Worm (Caenorhabditis elegans) whole organism, L4 larva: ENCODE data around the gene sbsp-1.

Source experiments
- D1046.2 ChIP-seq: fragments of 200-800 bp; sonication (Bioruptor generic); IDR thresholded peaks from 2 replicates; pipeline ENCODE4 v1.3.6; 2022; ENCODE audit warnings: missing genetic modification characterization, missing compliant biosample characterization
- F49E8.2 ChIP-seq: sonication (generic microtip); optimal IDR thresholded peaks from 2 replicates; lab custom pipeline; 2016; ENCODE audit warnings: missing compliant biosample characterization, mild to moderate bottlenecking, missing genetic modification characterization, borderline replicate concordance
- R02D3.7 ChIP-seq: fragments of 150-350 bp; sonication (generic microtip); optimal IDR thresholded peaks from 3 replicates; lab custom pipeline; 2014; ENCODE audit warnings: missing biosample characterization, missing genetic modification characterization
- T26A8.4 ChIP-seq: fragments of 200-800 bp; sonication (Bioruptor generic); IDR thresholded peaks from 2 replicates; pipeline ENCODE4 v1.3.6; 2022; ENCODE audit warnings: missing genetic modification characterization, missing compliant biosample characterization
- ZK337.2 ChIP-seq: fragments of 200-800 bp; sonication (Bioruptor generic); IDR thresholded peaks from 2 replicates; pipeline ENCODE4 v1.3.6; 2022; ENCODE audit warnings: missing genetic modification reagents, missing genetic modification characterization, missing compliant biosample characterization
- ZK546.5 ChIP-seq, 2 experiments: sonication (generic microtip); optimal IDR thresholded peaks; 2 replicates each; lab custom pipeline; 2017; ENCODE audit warnings: missing biosample characterization in 2 of 2, missing genetic modification characterization in 2 of 2
- aha-1 ChIP-seq: fragments of 150-350 bp; peaks from one replicate; lab custom pipeline; 2014; ENCODE audit warnings: missing biosample characterization, missing genetic modification characterization
- aly-2 ChIP-seq: sonication (generic microtip); optimal IDR thresholded peaks from 2 replicates; lab custom pipeline; 2018; ENCODE audit warnings: missing biosample characterization, missing genetic modification characterization
- attf-4 ChIP-seq: sonication (generic microtip); optimal IDR thresholded peaks from 3 replicates; lab custom pipeline; 2017; ENCODE audit warnings: missing biosample characterization, missing genetic modification characterization
- ceh-28 ChIP-seq: fragments of 150-350 bp; optimal IDR thresholded peaks from 2 replicates; lab custom pipeline; 2014; ENCODE audit warnings: missing biosample characterization, missing genetic modification reagents, missing genetic modification characterization
- ceh-82 ChIP-seq: sonication (generic microtip); optimal IDR thresholded peaks from 2 replicates; lab custom pipeline; 2017; ENCODE audit warnings: missing biosample characterization, missing genetic modification characterization
- ces-1 ChIP-seq: fragments of 150-350 bp; sonication (generic microtip); optimal IDR thresholded peaks from 4 replicates; lab custom pipeline; 2014; ENCODE audit warnings: missing biosample characterization, missing genetic modification reagents, missing genetic modification characterization
- daf-16 ChIP-seq, 3 experiments: sonication (generic microtip); optimal IDR thresholded peaks; 2 replicates each; lab custom pipeline; 2016 to 2017; ENCODE audit warnings: missing genetic modification characterization in 3 of 3, missing genetic modification reagents in 3 of 3, mild to moderate bottlenecking in 2 of 3, missing compliant biosample characterization in 2 of 3, missing biosample characterization in 1 of 3, moderate library complexity in 1 of 3
- dpl-1 ChIP-seq: fragments of 150-350 bp; optimal IDR thresholded peaks from 2 replicates; lab custom pipeline; 2014; ENCODE audit warnings: missing biosample characterization, missing genetic modification reagents, missing genetic modification characterization
- egl-43 ChIP-seq: fragments of 200-800 bp; sonication (Bioruptor generic); IDR thresholded peaks from 2 replicates; pipeline ENCODE4 v1.3.6; 2022; ENCODE audit warnings: missing genetic modification reagents, missing genetic modification characterization, missing compliant biosample characterization
- gei-8 ChIP-seq: fragments of 200-800 bp; sonication (Bioruptor generic); optimal IDR thresholded peaks from 2 replicates; lab custom pipeline; 2018; ENCODE audit warnings: mild to moderate bottlenecking, missing genetic modification characterization, missing compliant biosample characterization
- hlh-11 ChIP-seq: fragments of 200-800 bp; sonication (Bioruptor generic); optimal IDR thresholded peaks from 2 replicates; lab custom pipeline; 2018; ENCODE audit warnings: mild to moderate bottlenecking, missing genetic modification characterization, missing compliant biosample characterization
- lim-7 ChIP-seq: fragments of 200-800 bp; sonication (Bioruptor generic); IDR thresholded peaks from 2 replicates; pipeline ENCODE4 v1.3.6; 2022; ENCODE audit warnings: missing genetic modification characterization, missing compliant biosample characterization
- lin-13 ChIP-seq: fragments of 150-350 bp; optimal IDR thresholded peaks from 2 replicates; lab custom pipeline; 2014; ENCODE audit warnings: missing biosample characterization, missing genetic modification reagents, missing genetic modification characterization
- lin-29 ChIP-seq: fragments of 200-800 bp; sonication (Bioruptor generic); IDR thresholded peaks from 2 replicates; pipeline ENCODE4 v1.3.6; 2022; ENCODE audit warnings: missing genetic modification reagents, missing genetic modification characterization, missing compliant biosample characterization
- lin-38 ChIP-seq: fragments of 200-800 bp; sonication (Bioruptor generic); IDR thresholded peaks from 2 replicates; pipeline ENCODE4 v1.3.6; 2022; ENCODE audit warnings: missing genetic modification reagents, missing genetic modification characterization, missing compliant biosample characterization
- madf-5 ChIP-seq, 2 experiments: fragments of 200-800 bp; sonication (Bioruptor generic); IDR thresholded peaks; 2 replicates each; pipeline ENCODE4 v1.3.6; 2022; ENCODE audit warnings: missing compliant biosample characterization in 2 of 2, missing genetic modification characterization in 2 of 2
- mes-2 ChIP-seq: sonication (generic microtip); optimal IDR thresholded peaks from 2 replicates; lab custom pipeline; 2016; ENCODE audit warnings: missing genotype, mild to moderate bottlenecking, missing genetic modification characterization, missing compliant biosample characterization; ENCODE audit not compliant: poor library complexity, severe bottlenecking
- mxl-3 ChIP-seq: fragments of 200-800 bp; sonication (Bioruptor generic); optimal IDR thresholded peaks from 2 replicates; lab custom pipeline; 2018; ENCODE audit warnings: mild to moderate bottlenecking, missing genetic modification characterization, missing compliant biosample characterization
- nhr-41 ChIP-seq: fragments of 200-800 bp; sonication (Bioruptor generic); IDR thresholded peaks from 2 replicates; pipeline ENCODE4 v1.3.6; 2022; ENCODE audit warnings: missing genetic modification reagents, missing genetic modification characterization, missing compliant biosample characterization
- nhr-76 ChIP-seq: fragments of 150-350 bp; optimal IDR thresholded peaks from 2 replicates; lab custom pipeline; 2014; ENCODE audit warnings: missing biosample characterization, missing genetic modification characterization
- pha-4 ChIP-seq, 2 experiments: fragments of 150-350 bp in 1 of 2; fragments of 200-800 bp in 1 of 2; sonication (Bioruptor generic) in 1 of 2; IDR thresholded peaks in 1 of 2; optimal IDR thresholded peaks in 1 of 2; 2 replicates each; pipeline versions ENCODE4 v1.3.6 to Lab custom; 2014 to 2022; ENCODE audit warnings: missing genetic modification characterization in 2 of 2, missing genetic modification reagents in 2 of 2, missing biosample characterization in 1 of 2, missing compliant biosample characterization in 1 of 2
- set-16 ChIP-seq: fragments of 200-800 bp; sonication (Bioruptor generic); IDR thresholded peaks from 2 replicates; pipeline ENCODE4 v1.3.6; 2022; ENCODE audit warnings: missing genetic modification reagents, missing genetic modification characterization, missing compliant biosample characterization
- skn-1 ChIP-seq: fragments of 150-350 bp; optimal IDR thresholded peaks from 2 replicates; lab custom pipeline; 2014; ENCODE audit warnings: missing biosample characterization, missing genetic modification characterization
- snpc-4 ChIP-seq: fragments of 150-350 bp; optimal IDR thresholded peaks from 2 replicates; lab custom pipeline; 2014; ENCODE audit warnings: missing biosample characterization, missing genetic modification characterization
- spr-1 ChIP-seq: sonication (generic microtip); optimal IDR thresholded peaks from 2 replicates; lab custom pipeline; 2016; ENCODE audit warnings: mild to moderate bottlenecking, missing genetic modification characterization, missing compliant biosample characterization
- spr-3 ChIP-seq: fragments of 200-800 bp; sonication (Bioruptor generic); optimal IDR thresholded peaks from 2 replicates; lab custom pipeline; 2018; ENCODE audit warnings: mild to moderate bottlenecking, missing genetic modification characterization, missing compliant biosample characterization
- tra-1 ChIP-seq: fragments of 200-800 bp; sonication (Bioruptor generic); IDR thresholded peaks from 2 replicates; pipeline ENCODE4 v1.3.6; 2022; ENCODE audit warnings: missing genetic modification reagents, missing genetic modification characterization, missing compliant biosample characterization
- vab-7 ChIP-seq: fragments of 200-800 bp; sonication (Bioruptor generic); IDR thresholded peaks from 2 replicates; pipeline ENCODE4 v1.3.6; 2022; ENCODE audit warnings: missing genetic modification reagents, missing genetic modification characterization, missing compliant biosample characterization
- zip-2 ChIP-seq: fragments of 150-350 bp; optimal IDR thresholded peaks from 2 replicates; lab custom pipeline; 2014; ENCODE audit warnings: missing biosample characterization, missing genetic modification characterization

Gene sbsp-1

ce11 chrIII:10832636-10833035 is at the start of gene sbsp-1:
sbsp-1 (plus strand) TSS chrIII:10832936.
- TF ChIP-seq zip-2 (tag; lab: Kevin White, UChicago): no peak
- TF ChIP-seq spr-3 (GFP tag; lab: Kevin White, UChicago): no peak
- TF ChIP-seq egl-43 (GFP tag; lab: Robert Waterston, UW): no peak
- no peak for TF ChIP-seq ces-1
- no peak for TF ChIP-seq F49E8.2
- TF ChIP-seq lim-7 (GFP tag; lab: Robert Waterston, UW): no peak
- no peak for TF ChIP-seq snpc-4 (tag; lab: Kevin White, UChicago)

ce11 chrIII:10783052-10783451 is 49.7 kb upstream of the sbsp-1 start:
- TF ChIP-seq lin-13 (GFP tag; lab: Kevin White, UChicago) (no peak), gei-8 (no peak), R02D3.7 (tag; lab: Kevin White, UChicago) (no peak), zip-2 (tag; lab: Kevin White, UChicago) (no peak), madf-5 (GFP tag; IDR thresholded peaks at IDR 0.05; lab: Robert Waterston, UW) (no peak), ZK546.5 (tag; optimal IDR thresholded peaks at IDR 0.05; lab: Kevin White, UChicago) (no peak), tra-1 (GFP tag; lab: Robert Waterston, UW) (no peak), lin-29 (no peak)

- no peak for TF ChIP-seq lin-38
- no peak for TF ChIP-seq ces-1
- TF ChIP-seq lim-7 (GFP tag; lab: Robert Waterston, UW): no peak
- no peak for TF ChIP-seq skn-1 (tag; lab: Kevin White, UChicago)
- peak; percentile 80 for TF ChIP-seq ceh-28 (tag; lab: Kevin White, UChicago)
- TF ChIP-seq mxl-3 (GFP tag; lab: Kevin White, UChicago): no peak
- peak; percentile 16 for TF ChIP-seq aha-1 (tag; lab: Kevin White, UChicago)
- no peak for TF ChIP-seq snpc-4 (tag; lab: Kevin White, UChicago)
- no peak for TF ChIP-seq daf-16 (GFP tag; optimal IDR thresholded peaks at IDR 0.05; lab: Kevin White, UChicago)
- no peak for TF ChIP-seq daf-16 (tag; optimal IDR thresholded peaks at IDR 0.05; lab: Kevin White, UChicago)
- TF ChIP-seq nhr-41 (GFP tag; lab: Robert Waterston, UW): no peak
- no peak for TF ChIP-seq nhr-76 (tag; lab: Kevin White, UChicago)
- TF ChIP-seq mes-2: no peak
- TF ChIP-seq T26A8.4 (GFP tag; lab: Robert Waterston, UW): no peak
- no peak for TF ChIP-seq tra-1 (GFP tag; lab: Robert Waterston, UW)
- TF ChIP-seq, all 104 proteins: peak for 2
These were observed 41.5 kb upstream of the sbsp-1 start for ce11 chrIII:10791233-10791632.

ce11 chrIII:10794049-10794448 is 38.7 kb upstream of the sbsp-1 start, which contains the start of gene clec-163:
clec-163 (plus strand) TSS chrIII:10794349.
- TF ChIP-seq vab-7 (GFP tag; lab: Robert Waterston, UW): no peak
- no peak for TF ChIP-seq dpl-1 (GFP tag; lab: Kevin White, UChicago)
- TF ChIP-seq D1046.2 (GFP tag; lab: Robert Waterston, UW): no peak
- TF ChIP-seq spr-1 (tag; lab: Kevin White, UChicago): no peak
- no peak for TF ChIP-seq aly-2 (tag; lab: Kevin White, UChicago)
- TF ChIP-seq mes-2: no peak

ce11 chrIII:10802032-10802431 is 30.7 kb upstream of the sbsp-1 start, which contains the start of gene K11D9.3:
K11D9.3 (minus strand) TSS chrIII:10802212.
- no peak for TF ChIP-seq egl-43 (GFP tag; lab: Robert Waterston, UW)
- TF ChIP-seq skn-1 (tag; lab: Kevin White, UChicago): no peak
- TF ChIP-seq pha-4 (GFP tag; IDR thresholded peaks at IDR 0.05; lab: Robert Waterston, UW): no peak
- TF ChIP-seq pha-4 (tag; optimal IDR thresholded peaks at IDR 0.05; lab: Kevin White, UChicago): no peak
- no peak for TF ChIP-seq ceh-82
- TF ChIP-seq hlh-11 (tag; lab: Kevin White, UChicago): no peak
- TF ChIP-seq set-16: no peak
- no peak for TF ChIP-seq ZK337.2 (GFP tag; lab: Robert Waterston, UW)
- TF ChIP-seq attf-4: no peak
- TF ChIP-seq, all 104 proteins: peak for 0
